Worm (Caenorhabditis elegans) whole organism, L3 larva: Measurements from ENCODE around the gene str-73.
"Not testable (repeated sequence)": the region's sequence is repeated elsewhere in the genome, so short reads cannot be mapped to it uniquely, and the experiment has no call there.

Source experiments
- ZK546.5 ChIP-seq: sonication (generic microtip); optimal IDR thresholded peaks from 2 replicates; lab custom pipeline; 2017; ENCODE audit warnings: missing biosample characterization, missing genetic modification characterization
- aly-2 ChIP-seq: fragments of 150-350 bp; optimal IDR thresholded peaks from 2 replicates; lab custom pipeline; 2014; ENCODE audit warnings: missing biosample characterization, missing genetic modification characterization
- ceh-16 ChIP-seq: sonication (generic microtip); optimal IDR thresholded peaks from 2 replicates; lab custom pipeline; 2017; ENCODE audit warnings: missing biosample characterization, missing genetic modification characterization
- ceh-82 ChIP-seq: fragments of 150-350 bp; optimal IDR thresholded peaks from 2 replicates; lab custom pipeline; 2014; ENCODE audit warnings: missing biosample characterization, missing genetic modification characterization
- ceh-9 ChIP-seq: sonication (generic microtip); optimal IDR thresholded peaks from 2 replicates; lab custom pipeline; 2018; ENCODE audit warnings: missing biosample characterization, missing genetic modification characterization
- daf-12 ChIP-seq: fragments of 150-350 bp; optimal IDR thresholded peaks from 2 replicates; lab custom pipeline; 2014; ENCODE audit warnings: missing biosample characterization, missing genetic modification reagents, missing genetic modification characterization
- egl-5 ChIP-seq: fragments of 150-350 bp; optimal IDR thresholded peaks from 2 replicates; lab custom pipeline; 2017; ENCODE audit warnings: missing biosample characterization, missing genetic modification reagents, missing genetic modification characterization, inconsistent platforms
- elt-1 ChIP-seq: fragments of 150-350 bp; optimal IDR thresholded peaks from 2 replicates; lab custom pipeline; 2014; ENCODE audit warnings: missing biosample characterization, missing genetic modification characterization
- elt-2 ChIP-seq: sonication (generic microtip); optimal IDR thresholded peaks from 2 replicates; lab custom pipeline; 2016; ENCODE audit warnings: missing genetic modification reagents, mild to moderate bottlenecking, missing genetic modification characterization, missing compliant biosample characterization
- eor-1 ChIP-seq, 2 experiments: fragments of 150-350 bp; optimal IDR thresholded peaks; 2 replicates each; lab custom pipeline; 2014 to 2018; ENCODE audit warnings: missing biosample characterization in 2 of 2, missing genetic modification characterization in 2 of 2
- fkh-10 ChIP-seq: sonication (generic microtip); optimal IDR thresholded peaks from 2 replicates; lab custom pipeline; 2017; ENCODE audit warnings: missing biosample characterization, missing genetic modification reagents, missing genetic modification characterization
- fkh-2 ChIP-seq: fragments of 150-350 bp; optimal IDR thresholded peaks from 2 replicates; lab custom pipeline; 2014; ENCODE audit warnings: missing biosample characterization, missing genetic modification reagents, missing genetic modification characterization
- fos-1 ChIP-seq: fragments of 150-350 bp; optimal IDR thresholded peaks from 2 replicates; lab custom pipeline; 2014; ENCODE audit warnings: missing biosample characterization, missing genetic modification characterization
- hmg-11 ChIP-seq: sonication (generic microtip); optimal IDR thresholded peaks from 2 replicates; lab custom pipeline; 2016; ENCODE audit warnings: missing genetic modification characterization, missing compliant biosample characterization
- jun-1 ChIP-seq: fragments of 150-350 bp; optimal IDR thresholded peaks from 2 replicates; lab custom pipeline; 2014; ENCODE audit warnings: missing biosample characterization, missing genetic modification reagents, missing genetic modification characterization
- lin-15B ChIP-seq: fragments of 150-350 bp; optimal IDR thresholded peaks from 2 replicates; lab custom pipeline; 2014; ENCODE audit warnings: missing biosample characterization, missing genetic modification characterization
- lin-39 ChIP-seq: fragments of 150-350 bp; optimal IDR thresholded peaks from 2 replicates; lab custom pipeline; 2018; ENCODE audit warnings: missing biosample characterization, missing genetic modification reagents, missing genetic modification characterization
- lsy-12 ChIP-seq: sonication (generic microtip); optimal IDR thresholded peaks from 2 replicates; lab custom pipeline; 2016; ENCODE audit warnings: mild to moderate bottlenecking, missing genetic modification characterization, missing compliant biosample characterization
- mdl-1 ChIP-seq: fragments of 150-350 bp; optimal IDR thresholded peaks from 2 replicates; lab custom pipeline; 2014; ENCODE audit warnings: missing biosample characterization, missing genetic modification characterization
- mml-1 ChIP-seq: fragments of 150-350 bp; sonication (generic microtip); optimal IDR thresholded peaks from 3 replicates; lab custom pipeline; 2014; ENCODE audit warnings: missing biosample characterization, missing genetic modification characterization
- nhr-11 ChIP-seq: fragments of 150-350 bp; optimal IDR thresholded peaks from 2 replicates; lab custom pipeline; 2014; ENCODE audit warnings: missing biosample characterization, missing genetic modification characterization
- nhr-12 ChIP-seq: fragments of 150-350 bp; optimal IDR thresholded peaks from 2 replicates; lab custom pipeline; 2014; ENCODE audit warnings: missing biosample characterization, missing genetic modification characterization
- nhr-23 ChIP-seq: fragments of 150-350 bp; optimal IDR thresholded peaks from 2 replicates; lab custom pipeline; 2014; ENCODE audit warnings: missing biosample characterization, missing genetic modification reagents, missing genetic modification characterization
- nhr-25 ChIP-seq: sonication (generic microtip); optimal IDR thresholded peaks from 2 replicates; lab custom pipeline; 2017; ENCODE audit warnings: missing biosample characterization, missing genetic modification characterization
- nhr-28 ChIP-seq: fragments of 150-350 bp; optimal IDR thresholded peaks from 2 replicates; lab custom pipeline; 2014; ENCODE audit warnings: missing biosample characterization, missing genetic modification characterization
- nhr-43 ChIP-seq: sonication (generic microtip); optimal IDR thresholded peaks from 2 replicates; lab custom pipeline; 2016; ENCODE audit warnings: mild to moderate bottlenecking, missing genetic modification characterization, missing compliant biosample characterization; ENCODE audit not compliant: poor library complexity, severe bottlenecking
- nhr-67 ChIP-seq: fragments of 150-350 bp; optimal IDR thresholded peaks from 2 replicates; lab custom pipeline; 2014; ENCODE audit warnings: missing biosample characterization, missing genetic modification characterization
- nhr-76 ChIP-seq: fragments of 150-350 bp; sonication (generic microtip); optimal IDR thresholded peaks from 5 replicates; lab custom pipeline; 2014; ENCODE audit warnings: missing biosample characterization, missing genetic modification characterization
- pqm-1 ChIP-seq: fragments of 150-350 bp; optimal IDR thresholded peaks from 2 replicates; lab custom pipeline; 2017; ENCODE audit warnings: missing biosample characterization, missing genetic modification characterization, inconsistent platforms
- sea-2 ChIP-seq: fragments of 150-350 bp; sonication (generic microtip); optimal IDR thresholded peaks from 4 replicates; lab custom pipeline; 2014; ENCODE audit warnings: missing biosample characterization, missing genetic modification reagents, missing genetic modification characterization
- skn-1 ChIP-seq: fragments of 150-350 bp; optimal IDR thresholded peaks from 2 replicates; lab custom pipeline; 2014; ENCODE audit warnings: missing biosample characterization, missing genetic modification characterization
- snpc-4 ChIP-seq: fragments of 150-350 bp; optimal IDR thresholded peaks from 2 replicates; lab custom pipeline; 2014; ENCODE audit warnings: missing biosample characterization, missing genetic modification characterization
- tbx-2 ChIP-seq: sonication (generic microtip); optimal IDR thresholded peaks from 2 replicates; lab custom pipeline; 2016; ENCODE audit warnings: mild to moderate bottlenecking, missing genetic modification characterization, missing compliant biosample characterization
- unc-39 ChIP-seq: sonication (generic microtip); optimal IDR thresholded peaks from 4 replicates; lab custom pipeline; 2017; ENCODE audit warnings: missing biosample characterization, missing genetic modification characterization
- unc-62 ChIP-seq: fragments of 150-350 bp; sonication (generic microtip); optimal IDR thresholded peaks from 4 replicates; lab custom pipeline; 2014; ENCODE audit warnings: missing biosample characterization, missing genetic modification reagents, missing genetic modification characterization
- zag-1 ChIP-seq: fragments of 150-350 bp; optimal IDR thresholded peaks from 2 replicates; lab custom pipeline; 2014; ENCODE audit warnings: missing biosample characterization, missing genetic modification characterization
- ztf-4 ChIP-seq: fragments of 150-350 bp; optimal IDR thresholded peaks from 2 replicates; lab custom pipeline; 2014; ENCODE audit warnings: missing biosample characterization, missing genetic modification characterization

The str-73 gene

DNA sequence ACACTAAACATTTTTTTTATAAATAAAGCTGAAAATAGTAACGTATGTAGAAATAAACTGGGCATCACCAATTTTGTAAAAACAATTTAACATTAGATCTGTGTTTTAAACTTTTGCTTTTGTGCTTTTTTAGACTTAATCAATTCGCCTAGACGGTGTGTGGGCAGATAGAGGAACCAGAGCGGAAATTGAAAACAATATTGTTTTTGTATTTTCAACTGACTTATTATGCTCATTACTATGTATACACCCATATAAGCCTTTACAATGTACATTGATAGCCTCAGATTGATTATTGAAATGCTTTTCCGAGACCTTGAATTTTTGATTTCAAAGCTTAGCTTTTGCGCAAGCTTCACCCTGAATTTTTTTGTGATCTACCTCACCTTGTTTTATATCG lies at the start of gene str-73:
Gene str-73, plus strand, starts transcription at position 301 of the 400 bp plus-strand sequence.
- TF ChIP-seq tbx-2 (tag; lab: Kevin White, UChicago): no peak
- TF ChIP-seq unc-39 (tag; lab: Kevin White, UChicago): no peak
- TF ChIP-seq fkh-10 (GFP tag; lab: Kevin White, UChicago): no peak
- no peak for TF ChIP-seq mdl-1 (tag; lab: Kevin White, UChicago)
- no peak for TF ChIP-seq lsy-12
- no peak for TF ChIP-seq lin-39 (tag; lab: Kevin White, UChicago)
- no peak for TF ChIP-seq aly-2 (tag; lab: Kevin White, UChicago)
- TF ChIP-seq nhr-43 (tag; lab: Kevin White, UChicago): no peak
- TF ChIP-seq snpc-4 (tag; lab: Kevin White, UChicago): no peak
- TF ChIP-seq lin-15B (tag; lab: Kevin White, UChicago): no peak
- no peak for TF ChIP-seq sea-2 (GFP tag; lab: Kevin White, UChicago)
- TF ChIP-seq nhr-67 (tag; lab: Kevin White, UChicago): no peak
- no peak for TF ChIP-seq nhr-28
- no peak for TF ChIP-seq ceh-9 (tag; lab: Kevin White, UChicago)
- TF ChIP-seq nhr-76 (tag; lab: Kevin White, UChicago): no peak
- no peak for TF ChIP-seq hmg-11
- TF ChIP-seq nhr-11 (tag; lab: Kevin White, UChicago): no peak
- TF ChIP-seq pqm-1: no peak
- TF ChIP-seq elt-2: no peak
- TF ChIP-seq fkh-2: no peak

DNA sequence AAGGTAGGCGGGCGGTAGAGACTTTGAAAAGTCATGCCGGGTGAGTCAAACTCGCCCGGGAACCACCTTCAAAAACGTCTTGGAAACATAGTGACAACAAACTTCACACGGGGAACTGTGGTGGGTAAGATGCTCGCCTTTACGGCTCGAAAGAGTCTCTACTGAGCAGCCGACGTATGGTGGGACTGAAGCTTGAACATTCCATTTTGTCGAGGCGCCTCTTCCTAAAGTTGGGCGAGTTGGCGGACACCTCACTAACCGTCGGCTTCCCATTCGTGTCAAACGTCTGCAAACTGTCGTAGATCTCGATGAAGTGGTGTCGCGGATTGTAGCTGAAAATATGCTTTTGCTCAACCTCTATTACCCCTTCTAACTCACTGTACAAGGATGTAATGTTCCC lies 47.1 kb upstream of the str-73 start:
- TF ChIP-seq nhr-67 (tag; lab: Kevin White, UChicago) (no peak), ZK546.5 (no peak), nhr-23 (no peak), eor-1 (tag; optimal IDR thresholded peaks at IDR 0.05; lab: Kevin White, UChicago) (no peak), nhr-12 (tag; lab: Kevin White, UChicago) (no peak), snpc-4 (tag; lab: Kevin White, UChicago) (no peak), hmg-11 (no peak), egl-5 (tag; lab: Kevin White, UChicago) (no peak), nhr-25 (tag; lab: Kevin White, UChicago) (no peak), nhr-43 (tag; lab: Kevin White, UChicago) (no peak), skn-1 (tag; lab: Kevin White, UChicago) (no peak), fos-1 (tag; lab: Kevin White, UChicago) (no peak), ztf-4 (tag; lab: Kevin White, UChicago) (no peak), elt-1 (tag; lab: Kevin White, UChicago) (no peak), mml-1 (no peak), ceh-82 (no peak), tbx-2 (tag; lab: Kevin White, UChicago) (no peak), elt-2 (no peak), daf-12 (tag; lab: Kevin White, UChicago) (no peak), fkh-10 (GFP tag; lab: Kevin White, UChicago) (no peak)

DNA sequence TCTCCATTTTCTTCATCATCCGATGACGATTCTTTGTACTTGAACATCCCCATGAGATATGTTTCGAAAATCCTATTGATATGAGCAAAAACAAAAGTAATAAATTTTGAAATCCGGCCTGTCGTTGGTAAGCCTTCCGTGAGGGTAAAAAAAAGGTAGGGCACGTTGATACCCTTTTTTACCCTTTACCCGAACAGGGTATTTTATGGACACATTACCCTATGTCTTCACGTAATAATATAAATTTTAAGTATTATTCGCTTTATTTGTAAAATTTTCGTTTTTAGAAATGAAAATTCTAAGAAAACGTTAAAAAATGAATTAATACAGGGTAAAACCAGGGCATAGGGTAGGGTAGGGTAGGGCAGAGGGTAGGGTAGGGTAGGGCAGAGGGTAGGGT lies 46.3 kb upstream of the str-73 start, which contains the start of gene F13A7.7:
Gene F13A7.7, minus strand, starts transcription at position 101 of the 400 bp plus-strand sequence.
- TF ChIP-seq nhr-43, nhr-12, aly-2 (tag; lab: Kevin White, UChicago): not testable (repeated sequence)

DNA sequence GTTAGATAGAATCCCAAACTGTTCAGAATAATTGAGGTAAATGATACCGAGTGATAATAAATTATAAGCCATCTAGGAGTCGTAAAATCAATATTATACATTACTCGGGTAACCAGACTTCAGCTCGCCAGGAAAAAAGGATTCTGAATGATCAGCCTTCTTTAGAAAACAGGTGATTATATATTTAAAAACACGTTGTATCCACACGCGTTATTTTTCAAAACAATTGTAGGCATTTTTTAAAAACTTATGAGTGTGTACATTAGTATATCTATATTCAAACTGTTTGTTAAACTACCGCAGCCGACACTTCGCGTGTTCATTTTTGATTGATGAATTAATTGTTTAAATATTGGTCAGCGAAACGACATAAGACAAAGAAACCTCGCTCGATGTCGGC lies 41.8 kb upstream of the str-73 start, which contains the start of gene sri-65:
Gene sri-65, minus strand, starts transcription at position 101 of the 400 bp plus-strand sequence.
- TF ChIP-seq ceh-9 (tag; lab: Kevin White, UChicago): no peak
- no peak for TF ChIP-seq sea-2 (GFP tag; lab: Kevin White, UChicago)
- TF ChIP-seq unc-62 (GFP tag; lab: Kevin White, UChicago): no peak

DNA sequence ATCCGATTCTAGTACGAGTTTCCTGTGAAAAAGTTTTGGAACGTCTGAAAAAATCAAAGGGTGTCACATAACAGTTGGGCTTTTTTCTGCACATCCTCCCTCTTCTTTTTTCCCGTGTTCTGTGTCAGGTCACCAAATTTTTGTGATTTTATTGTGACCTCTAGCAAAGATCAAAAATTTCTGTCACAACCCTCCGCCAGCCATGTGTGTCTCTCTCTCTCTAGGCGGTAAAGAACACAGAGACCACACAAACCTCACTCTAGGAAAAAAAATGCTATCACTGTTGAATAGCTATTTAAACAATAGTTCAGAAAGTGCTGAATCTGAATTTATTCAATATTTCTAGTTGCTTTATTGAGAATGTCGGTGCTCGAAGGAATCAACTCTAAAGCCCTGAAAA lies 39.4 kb upstream of the str-73 start, which contains the start of gene gst-44:
Gene gst-44, plus strand, starts transcription at position 237 of the 400 bp plus-strand sequence.
- TF ChIP-seq hmg-11 (no peak), fkh-10 (GFP tag; lab: Kevin White, UChicago) (no peak), zag-1 (tag; lab: Kevin White, UChicago) (no peak), jun-1 (tag; lab: Kevin White, UChicago) (no peak), tbx-2 (tag; lab: Kevin White, UChicago) (no peak), nhr-28 (no peak), daf-12 (tag; lab: Kevin White, UChicago) (no peak), ceh-16 (tag; lab: Kevin White, UChicago) (no peak), pqm-1 (peak; percentile 30), sea-2 (GFP tag; lab: Kevin White, UChicago) (no peak), elt-2 (peak; percentile 39), ztf-4 (tag; lab: Kevin White, UChicago) (no peak), fkh-2 (no peak)
- TF ChIP-seq, all 47 proteins: peak for 2
